Worm (Caenorhabditis elegans) whole organism, midembryonic: ENCODE data around the gene F21C10.13.

Experiments used
- T22C8.4 ChIP-seq: fragments of 200-800 bp; sonication (Bioruptor generic); IDR thresholded peaks from 2 replicates; pipeline ENCODE4 v1.3.6; 2022; ENCODE audit warnings: missing genetic modification characterization, missing compliant biosample characterization
- cog-1 ChIP-seq: sonication (generic microtip); optimal IDR thresholded peaks from 2 replicates; lab custom pipeline; 2016; ENCODE audit warnings: missing genetic modification characterization, missing compliant biosample characterization
- flt-1 ChIP-seq: fragments of 200-800 bp; sonication (Bioruptor generic); IDR thresholded peaks from 2 replicates; pipeline ENCODE4 v1.3.6; 2022; ENCODE audit warnings: missing genetic modification characterization, missing compliant biosample characterization
- klf-2 ChIP-seq: fragments of 200-800 bp; sonication (Bioruptor generic); conservative IDR thresholded peaks from 2 replicates; pipeline ENCODE4 v1.3.6; 2022; ENCODE audit warnings: missing genetic modification reagents, missing genetic modification characterization, missing compliant biosample characterization
- med-1 ChIP-seq: sonication (generic microtip); optimal IDR thresholded peaks from 2 replicates; lab custom pipeline; 2017; ENCODE audit warnings: missing genetic modification characterization, mild to moderate bottlenecking, missing compliant biosample characterization, antibody characterized with exemption, missing genetic modification reagents; ENCODE audit not compliant: insufficient read depth
- ref-1 ChIP-seq: fragments of 200-800 bp; sonication (Bioruptor generic); conservative IDR thresholded peaks from 2 replicates; pipeline ENCODE4 v1.3.6; 2022; ENCODE audit warnings: missing genetic modification reagents, missing genetic modification characterization, missing compliant biosample characterization
- tab-1 ChIP-seq: fragments of 200-800 bp; sonication (Bioruptor generic); IDR thresholded peaks from 2 replicates; pipeline ENCODE4 v1.3.6; 2022; ENCODE audit warnings: missing genetic modification characterization, missing compliant biosample characterization
- ztf-23 ChIP-seq: fragments of 200-800 bp; sonication (Bioruptor generic); IDR thresholded peaks from 2 replicates; pipeline ENCODE4 v1.3.6; 2022; ENCODE audit warnings: missing genetic modification reagents, missing genetic modification characterization, missing compliant biosample characterization
- ztf-29 ChIP-seq: fragments of 200-800 bp; sonication (Bioruptor generic); IDR thresholded peaks from 2 replicates; pipeline ENCODE4 v1.3.6; 2022; ENCODE audit warnings: missing genetic modification reagents, missing genetic modification characterization, missing compliant biosample characterization

Gene F21C10.13

DNA sequence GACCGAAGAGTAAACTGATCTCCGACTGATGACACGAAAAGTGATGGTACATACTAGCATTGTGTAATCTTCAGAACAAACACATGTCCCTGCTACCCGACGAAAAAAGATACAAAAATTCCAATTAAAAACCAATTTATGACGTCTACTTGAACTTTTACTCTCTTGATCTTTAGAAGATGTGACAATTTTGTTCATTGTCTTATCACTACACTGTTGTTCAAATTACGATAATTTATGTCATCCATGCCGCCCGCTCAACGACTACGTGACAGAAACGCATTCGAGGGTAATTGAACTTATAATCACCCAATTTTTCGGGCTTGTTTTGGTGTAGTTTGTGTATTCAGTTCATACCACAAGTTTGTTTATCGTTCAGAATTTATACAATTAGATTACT, 21.8 kb downstream of the F21C10.13 start:
- no peak for TF ChIP-seq cog-1

DNA sequence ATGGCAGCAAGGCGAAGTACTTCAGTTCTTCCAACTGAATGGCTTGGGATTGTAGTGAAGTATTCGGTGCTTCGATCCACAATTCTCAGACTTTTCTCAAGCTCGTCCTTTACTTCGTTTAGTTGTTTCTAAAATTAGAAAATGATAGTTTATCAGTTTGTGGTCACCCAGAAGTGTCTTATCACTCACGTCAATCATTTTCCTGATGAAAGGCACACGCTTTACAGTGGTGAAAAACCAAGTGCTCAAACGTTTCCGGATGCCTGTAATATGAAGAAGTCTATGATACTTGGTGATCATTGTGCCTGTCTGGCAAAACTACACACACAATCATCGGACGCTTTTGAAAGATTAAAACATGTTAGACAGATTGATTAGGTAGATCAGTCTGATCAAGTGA, 24.1 kb downstream of the F21C10.13 start:
- TF ChIP-seq ztf-23 (GFP tag; lab: Robert Waterston, UW) (no peak), cog-1 (no peak), T22C8.4 (GFP tag; lab: Robert Waterston, UW) (no peak), ref-1 (GFP tag; lab: Robert Waterston, UW) (no peak), ztf-29 (GFP tag; lab: Robert Waterston, UW) (no peak), flt-1 (GFP tag; lab: Robert Waterston, UW) (no peak), tab-1 (GFP tag; lab: Robert Waterston, UW) (no peak), med-1 (GFP tag; lab: Kevin White, UChicago) (no peak), klf-2 (GFP tag; lab: Robert Waterston, UW) (no peak)

DNA sequence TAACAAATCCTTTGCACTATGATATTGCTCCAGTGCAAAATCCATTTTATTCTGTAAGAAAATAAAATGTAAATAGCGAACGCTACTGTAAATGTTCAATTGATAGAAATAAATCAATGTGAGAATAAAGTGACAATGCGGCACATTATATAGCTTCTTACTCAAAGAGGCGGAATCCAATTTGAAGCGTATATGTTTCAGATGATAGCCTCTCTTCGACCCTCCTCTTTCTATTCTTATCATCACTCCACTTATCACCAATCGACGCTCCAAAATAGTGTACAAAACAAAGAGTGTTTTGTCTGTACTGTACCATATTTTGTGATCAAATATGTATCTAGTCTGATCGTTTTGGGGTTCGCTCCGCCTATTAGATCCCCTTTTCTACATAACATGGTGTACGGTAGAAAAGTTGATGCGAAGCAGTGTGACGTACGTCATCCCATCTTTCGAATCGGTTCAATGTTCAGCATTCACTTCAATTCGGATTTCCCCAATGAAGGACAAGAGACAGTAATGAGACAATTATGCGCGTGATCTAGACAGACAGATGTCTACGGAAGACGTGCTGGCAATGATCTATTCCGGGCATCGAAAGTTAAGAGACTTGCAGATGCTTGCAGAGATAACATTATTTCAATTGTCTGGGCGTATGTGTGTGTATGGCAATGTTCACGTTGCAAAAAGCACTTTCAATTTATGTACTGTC, 24.9 kb downstream of the F21C10.13 start, which contains the start of gene spl-2:
Gene spl-2 (minus strand): TSS at position 51 of the 709 bp plus-strand sequence.
- TF ChIP-seq T22C8.4 (GFP tag; lab: Robert Waterston, UW) (no peak), klf-2 (GFP tag; lab: Robert Waterston, UW) (no peak), med-1 (GFP tag; lab: Kevin White, UChicago) (no peak), ref-1 (GFP tag; lab: Robert Waterston, UW) (no peak), tab-1 (GFP tag; lab: Robert Waterston, UW) (no peak), cog-1 (no peak)

DNA sequence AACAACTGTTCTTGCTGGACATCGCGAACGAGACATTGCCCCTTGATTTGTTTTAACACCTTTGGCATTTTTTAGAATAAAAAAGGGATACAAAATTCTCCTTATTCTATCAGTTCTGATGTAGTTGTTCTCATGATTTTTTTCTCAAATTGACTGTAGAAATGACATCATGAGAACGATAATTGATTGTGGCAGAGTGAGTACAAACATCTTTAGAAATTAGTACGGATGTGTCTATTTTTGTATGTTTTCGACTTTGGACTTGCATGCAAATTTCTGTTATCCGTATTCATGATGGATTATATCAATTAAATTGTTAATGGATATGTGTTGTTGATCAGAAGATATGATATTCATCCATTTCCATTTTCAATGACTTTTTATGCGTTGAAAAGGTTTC, 26.0 kb downstream of the F21C10.13 start:
- TF ChIP-seq klf-2 (GFP tag; lab: Robert Waterston, UW) (no peak), tab-1 (GFP tag; lab: Robert Waterston, UW) (no peak), ref-1 (GFP tag; lab: Robert Waterston, UW) (no peak), cog-1 (no peak), ztf-23 (GFP tag; lab: Robert Waterston, UW) (no peak)

DNA sequence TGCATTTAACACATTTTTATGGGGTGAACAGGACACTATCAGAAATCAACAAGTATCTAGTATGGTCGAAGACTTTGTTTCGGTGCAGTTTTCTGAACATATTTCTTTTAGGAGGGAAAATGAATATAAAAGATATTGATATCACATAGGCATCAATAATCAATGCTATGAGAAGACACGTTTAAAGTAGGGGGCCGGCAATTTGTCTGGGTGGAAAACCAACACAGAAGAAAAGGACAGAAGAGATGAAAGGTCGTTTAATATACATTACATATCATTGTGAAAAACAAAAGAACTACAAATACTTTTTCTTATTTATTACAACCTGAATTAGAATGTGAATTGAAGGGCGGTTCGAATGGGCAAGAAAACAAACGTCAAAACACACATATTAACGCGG, 30.2 kb downstream of the F21C10.13 start:
- no peak for TF ChIP-seq klf-2 (GFP tag; lab: Robert Waterston, UW)
- no peak for TF ChIP-seq ztf-23 (GFP tag; lab: Robert Waterston, UW)
- no peak for TF ChIP-seq T22C8.4 (GFP tag; lab: Robert Waterston, UW)
- TF ChIP-seq ztf-29 (GFP tag; lab: Robert Waterston, UW) = no peak
- TF ChIP-seq ref-1 (GFP tag; lab: Robert Waterston, UW) = no peak
- no peak for TF ChIP-seq med-1 (GFP tag; lab: Kevin White, UChicago)

DNA sequence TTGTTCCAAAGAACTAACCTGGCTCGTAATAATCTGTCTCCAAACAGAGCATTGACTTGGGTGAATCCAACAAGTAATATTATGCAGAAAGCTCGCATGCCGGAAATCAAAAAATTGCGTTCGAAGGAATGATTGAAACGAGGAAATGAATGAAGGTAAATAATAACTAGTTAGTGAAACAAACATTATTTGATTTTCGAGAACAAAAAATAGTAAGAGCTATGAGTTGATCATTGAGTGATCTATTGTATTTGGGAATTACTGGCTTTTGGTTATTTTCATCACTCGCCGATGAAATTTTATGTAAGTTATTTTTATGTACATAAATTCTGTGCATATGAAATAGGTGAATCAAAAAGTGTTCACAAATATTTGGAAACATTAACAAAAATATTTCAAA, 32.7 kb downstream of the F21C10.13 start, which contains the start of gene B0222.5:
Gene B0222.5 (minus strand): TSS at position 101 of the 400 bp plus-strand sequence.
- TF ChIP-seq med-1 (GFP tag; lab: Kevin White, UChicago) (no peak), ztf-29 (GFP tag; lab: Robert Waterston, UW) (no peak), tab-1 (GFP tag; lab: Robert Waterston, UW) (no peak)

DNA sequence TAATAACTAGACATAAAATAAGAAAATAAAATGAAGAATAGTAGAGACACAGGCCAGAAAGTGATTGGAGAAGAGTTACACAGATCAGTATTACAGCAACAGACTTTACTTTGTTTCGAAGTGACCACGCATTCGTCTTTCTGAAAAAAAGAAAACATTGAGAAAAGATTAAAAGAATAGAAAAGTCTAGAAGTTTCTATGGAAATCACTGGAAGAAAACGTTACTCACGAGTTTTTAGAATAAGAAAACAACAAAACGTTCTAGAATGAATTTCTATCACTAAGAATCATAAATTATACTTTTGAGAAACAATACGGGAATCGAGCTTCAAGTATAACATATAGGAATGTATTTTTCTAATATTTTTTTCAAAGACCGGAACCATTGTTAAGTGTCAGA, 33.5 kb downstream of the F21C10.13 start:
- no peak for TF ChIP-seq cog-1

DNA sequence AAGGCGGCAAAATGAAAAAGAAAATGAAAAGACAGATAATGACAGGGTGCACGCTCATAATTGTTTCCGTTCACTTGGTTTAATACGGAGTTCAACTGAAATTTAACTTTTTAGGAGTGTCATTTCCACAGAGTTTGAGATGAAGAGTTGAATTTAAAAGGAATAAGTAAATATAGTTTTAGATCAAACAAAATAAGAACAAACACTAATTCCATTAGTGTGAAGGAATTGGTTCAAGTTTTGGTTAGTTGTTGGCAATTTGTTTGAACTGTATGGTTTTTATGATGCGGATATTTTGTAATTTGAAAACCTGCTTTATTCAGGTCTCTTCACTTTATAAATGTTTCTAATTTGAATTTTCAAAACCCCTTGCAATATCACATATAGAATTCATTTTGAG, 34.6 kb downstream of the F21C10.13 start, which contains the start of gene B0222.15:
Gene B0222.15 (minus strand): TSS at position 101 of the 400 bp plus-strand sequence.
- TF ChIP-seq med-1 (GFP tag; lab: Kevin White, UChicago) (no peak), klf-2 (GFP tag; lab: Robert Waterston, UW) (no peak), T22C8.4 (GFP tag; lab: Robert Waterston, UW) (no peak), flt-1 (GFP tag; lab: Robert Waterston, UW) (no peak), ztf-29 (GFP tag; lab: Robert Waterston, UW) (no peak), ref-1 (GFP tag; lab: Robert Waterston, UW) (no peak), cog-1 (no peak), tab-1 (GFP tag; lab: Robert Waterston, UW) (no peak), ztf-23 (GFP tag; lab: Robert Waterston, UW) (no peak)

DNA sequence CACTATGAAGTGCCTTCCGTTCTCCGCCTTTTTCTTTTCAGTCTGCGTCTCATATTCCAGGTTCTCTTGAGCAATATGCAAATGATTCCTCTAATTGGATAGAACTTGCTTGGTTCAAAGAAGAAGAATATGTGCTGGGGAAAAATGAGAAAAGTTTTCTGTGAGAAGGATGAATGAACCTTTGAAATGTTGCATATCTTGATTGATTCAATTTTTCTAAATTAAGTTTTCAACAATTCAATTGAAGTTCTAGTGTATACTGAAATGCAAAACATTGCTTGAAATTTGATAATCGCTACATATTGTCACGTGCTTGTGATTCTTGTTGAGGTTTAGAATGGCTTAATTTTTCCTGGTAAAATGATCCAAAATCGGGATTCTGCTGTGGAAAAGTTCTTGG, 35.5 kb downstream of the F21C10.13 start:
- no peak for TF ChIP-seq ztf-23 (GFP tag; lab: Robert Waterston, UW)
- no peak for TF ChIP-seq tab-1 (GFP tag; lab: Robert Waterston, UW)
- TF ChIP-seq ref-1 (GFP tag; lab: Robert Waterston, UW) = no peak
- no peak for TF ChIP-seq klf-2 (GFP tag; lab: Robert Waterston, UW)
- no peak for TF ChIP-seq ztf-29 (GFP tag; lab: Robert Waterston, UW)
- no peak for TF ChIP-seq T22C8.4 (GFP tag; lab: Robert Waterston, UW)
- no peak for TF ChIP-seq med-1 (GFP tag; lab: Kevin White, UChicago)
- TF ChIP-seq cog-1 = no peak

DNA sequence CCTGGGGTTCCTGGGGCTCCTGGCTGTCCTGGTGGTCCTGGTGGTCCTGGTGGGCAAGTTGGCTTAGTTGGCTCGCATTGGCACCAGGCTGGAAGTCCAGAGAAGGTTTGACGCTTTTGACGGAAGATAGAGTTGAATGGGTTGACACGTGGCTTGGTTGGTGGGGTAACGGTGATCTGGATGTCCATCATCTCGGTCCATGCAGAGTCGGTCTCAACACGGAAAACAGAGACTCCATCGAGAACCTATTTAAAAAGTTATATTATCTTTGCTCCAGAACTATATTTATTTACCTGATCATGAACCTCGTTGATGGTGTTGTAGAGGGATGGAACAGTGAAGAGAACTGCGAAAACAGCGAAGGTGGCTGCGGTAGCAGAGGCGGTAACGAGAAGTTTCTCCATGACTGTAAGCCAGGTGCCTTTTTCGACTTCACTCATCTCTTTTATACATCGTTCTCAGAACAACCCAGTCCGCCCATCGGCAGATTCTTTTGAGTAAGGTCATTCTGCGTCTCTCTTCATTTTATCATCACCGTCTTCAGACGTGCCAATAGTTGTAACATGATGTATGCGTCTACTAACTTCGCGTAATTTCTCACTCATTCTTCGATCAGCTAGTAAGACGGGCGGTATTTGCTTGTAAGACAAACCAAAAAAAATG, 38.3 kb downstream of the F21C10.13 start, which contains the start of gene col-144:
Gene col-144 (minus strand): TSS at position 419 of the 663 bp plus-strand sequence.
- TF ChIP-seq T22C8.4 (GFP tag; lab: Robert Waterston, UW) (no peak), cog-1 (no peak), flt-1 (GFP tag; lab: Robert Waterston, UW) (no peak)
